Fruit fly (Drosophila melanogaster): ENCODE measurements around the gene ab.

DNA sequence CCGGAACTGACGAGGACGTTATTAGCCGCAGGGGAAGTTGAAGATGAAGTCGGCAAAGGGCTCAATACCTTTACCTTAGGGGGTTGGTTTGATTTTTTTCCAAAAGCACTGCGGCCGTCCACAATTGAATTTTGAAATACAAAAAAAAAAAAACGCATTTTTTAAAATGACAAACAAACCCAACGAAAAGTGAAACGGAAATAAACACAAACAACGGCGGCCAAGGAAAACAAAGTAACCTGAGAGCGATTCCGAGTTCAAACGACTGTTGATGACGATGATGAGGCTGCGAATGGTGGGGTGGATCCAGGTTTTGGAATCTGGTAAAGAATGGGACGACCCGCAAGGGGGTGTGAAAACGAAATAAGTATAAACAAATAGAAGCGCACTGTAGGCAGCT, 86.0 kb downstream of the ab start:
- no peak for TF ChIP-seq CG8301 (tag; optimal IDR thresholded peaks at IDR 0.05)
- TF ChIP-seq rn (GFP tag; IDR thresholded peaks at IDR 0.05) = no peak
- TF ChIP-seq fd96Ca (GFP tag; IDR thresholded peaks at IDR 0.05) = no peak
- no peak for TF ChIP-seq EcR (GFP tag; optimal IDR thresholded peaks at IDR 0.05)

All from whole organism, pupa.